Worm (Caenorhabditis elegans): Measurements from ENCODE around the gene ndub-11.
A peak's percentile ranks its signal among the peaks of the same experiment; 100 is the strongest.
"Not testable (repeated sequence)": the region's sequence is repeated elsewhere in the genome, so short reads cannot be mapped to it uniquely, and the experiment has no call there.

ndub-11 gene

ce11 chrIV:8122349-8122748, 7.7 kb downstream of the ndub-11 start, which contains the start of gene erp-44.3:
TSS of gene erp-44.3 (plus strand) at chrIV:8122649.
- TF ChIP-seq nhr-23 (tag; optimal IDR thresholded peaks at IDR 0.05); unc-62 (GFP tag; optimal IDR thresholded peaks at IDR 0.05); ama-1 (optimal IDR thresholded peaks at IDR 0.05): not testable (repeated sequence)

- TF ChIP-seq ceh-28 (tag; optimal IDR thresholded peaks at IDR 0.05) (no peak), mdl-1 (tag; optimal IDR thresholded peaks at IDR 0.05) (no peak), nhr-76 (tag; optimal IDR thresholded peaks at IDR 0.05) (no peak), fkh-2 (tag; optimal IDR thresholded peaks at IDR 0.05) (no peak)
Measured at ce11 chrIV:8118790-8119189, 11.2 kb downstream of the ndub-11 start, which contains the start of gene F42G8.8. TSS of gene F42G8.8 (plus strand) at chrIV:8119090.

- no peak for TF ChIP-seq ceh-82 (tag; optimal IDR thresholded peaks at IDR 0.05)
- TF ChIP-seq nhr-237 (tag; optimal IDR thresholded peaks at IDR 0.05): no peak
- no peak for TF ChIP-seq tbx-2 (tag; optimal IDR thresholded peaks at IDR 0.05)
- TF ChIP-seq ceh-28 (tag; optimal IDR thresholded peaks at IDR 0.05): no peak
- no peak for TF ChIP-seq nhr-11 (tag; optimal IDR thresholded peaks at IDR 0.05)
- no peak for TF ChIP-seq pqm-1 (tag; optimal IDR thresholded peaks at IDR 0.05)
Measured at ce11 chrIV:8115462-8115861, 14.6 kb downstream of the ndub-11 start, which contains the start of gene irld-8. TSS of gene irld-8 (plus strand) at chrIV:8115762.

- no peak for TF ChIP-seq fkh-2 (tag; optimal IDR thresholded peaks at IDR 0.05)
- no peak for TF ChIP-seq sea-2 (GFP tag; optimal IDR thresholded peaks at IDR 0.05)
- no peak for TF ChIP-seq R02D3.7 (tag; optimal IDR thresholded peaks at IDR 0.05)
- no peak for TF ChIP-seq ama-1 (optimal IDR thresholded peaks at IDR 0.05)
- TF ChIP-seq mdl-1 (tag; optimal IDR thresholded peaks at IDR 0.05): no peak
- TF ChIP-seq lin-15B (tag; optimal IDR thresholded peaks at IDR 0.05): no peak
- no peak for TF ChIP-seq zag-1 (tag; optimal IDR thresholded peaks at IDR 0.05)
- TF ChIP-seq nhr-25 (tag; optimal IDR thresholded peaks at IDR 0.05): no peak
- no peak for TF ChIP-seq nhr-11 (tag; optimal IDR thresholded peaks at IDR 0.05)
- no peak for TF ChIP-seq nfya-1 (tag; optimal IDR thresholded peaks at IDR 0.05; ENCODE audit: insufficient read depth)
- no peak for TF ChIP-seq lin-39 (tag; optimal IDR thresholded peaks at IDR 0.05)
- no peak for TF ChIP-seq nhr-43 (tag; optimal IDR thresholded peaks at IDR 0.05; ENCODE audit: poor library complexity, severe bottlenecking)
- no peak for TF ChIP-seq fos-1 (tag; optimal IDR thresholded peaks at IDR 0.05)
Measured at ce11 chrIV:8114535-8114934, 15.5 kb downstream of the ndub-11 start.

ce11 chrIV:8113161-8113560, 16.9 kb downstream of the ndub-11 start, which contains the start of gene Y42H9AR.1:
TSS of gene Y42H9AR.1 (plus strand) at chrIV:8113393.
- TF ChIP-seq nhr-25 (tag; optimal IDR thresholded peaks at IDR 0.05) (peak; percentile 0), pqm-1 (tag; optimal IDR thresholded peaks at IDR 0.05) (no peak), nfya-1 (tag; optimal IDR thresholded peaks at IDR 0.05; ENCODE audit: insufficient read depth) (peak; percentile 23), hmg-11 (tag; optimal IDR thresholded peaks at IDR 0.05) (peak; percentile 48)

- TF ChIP-seq pqm-1 (tag; optimal IDR thresholded peaks at IDR 0.05) (no peak), pha-4 (tag; optimal IDR thresholded peaks at IDR 0.05) (peak; percentile 48), ceh-16 (tag; optimal IDR thresholded peaks at IDR 0.05) (no peak), tbx-2 (tag; optimal IDR thresholded peaks at IDR 0.05) (no peak), nhr-28 (tag; optimal IDR thresholded peaks at IDR 0.05) (no peak), unc-39 (tag; optimal IDR thresholded peaks at IDR 0.05) (no peak)
Measured at ce11 chrIV:8112646-8113045, 17.4 kb downstream of the ndub-11 start.

ce11 chrIV:8112187-8112586, 17.8 kb downstream of the ndub-11 start, which contains the start of gene Y42H9AR.4:
TSS of gene Y42H9AR.4 (minus strand) at chrIV:8112218.
- TF ChIP-seq nfya-1 (tag; optimal IDR thresholded peaks at IDR 0.05; ENCODE audit: insufficient read depth) (peak; percentile 45), zag-1 (tag; optimal IDR thresholded peaks at IDR 0.05) (no peak), egl-5 (tag; optimal IDR thresholded peaks at IDR 0.05) (peak; percentile 45), hmg-11 (tag; optimal IDR thresholded peaks at IDR 0.05) (peak; percentile 40), snpc-4 (tag; optimal IDR thresholded peaks at IDR 0.05) (peak; percentile 62), ceh-16 (tag; optimal IDR thresholded peaks at IDR 0.05) (no peak), pqm-1 (tag; optimal IDR thresholded peaks at IDR 0.05) (peak; percentile 18), ztf-4 (tag; optimal IDR thresholded peaks at IDR 0.05) (no peak), elt-2 (tag; optimal IDR thresholded peaks at IDR 0.05) (peak; percentile 39), R02D3.7 (tag; optimal IDR thresholded peaks at IDR 0.05) (no peak), nhr-43 (tag; optimal IDR thresholded peaks at IDR 0.05; ENCODE audit: poor library complexity, severe bottlenecking) (peak; percentile 27), pha-4 (tag; optimal IDR thresholded peaks at IDR 0.05) (peak; percentile 33), nhr-23 (tag; optimal IDR thresholded peaks at IDR 0.05) (peak; percentile 30), ceh-28 (tag; optimal IDR thresholded peaks at IDR 0.05) (peak; percentile 17)
